Worm (Caenorhabditis elegans): ENCODE measurements around the gene clp-6.

Gene clp-6

ce11 chrIV:1389021-1389420 lies 45.8 kb downstream of the clp-6 start:
- TF ChIP-seq C38D4.7 (GFP tag; optimal IDR thresholded peaks at IDR 0.05) (no peak), pha-4 (tag; optimal IDR thresholded peaks at IDR 0.05) (no peak), hlh-15 (tag; optimal IDR thresholded peaks at IDR 0.05) (no peak), nhr-11 (tag; optimal IDR thresholded peaks at IDR 0.05) (no peak), ama-1 (optimal IDR thresholded peaks at IDR 0.05) (no peak), ceh-2 (tag; optimal IDR thresholded peaks at IDR 0.05) (no peak), madf-2 (tag; optimal IDR thresholded peaks at IDR 0.05) (no peak), ref-2 (tag; optimal IDR thresholded peaks at IDR 0.05) (no peak), F13H6.1 (tag; optimal IDR thresholded peaks at IDR 0.05) (no peak), fax-1 (tag; optimal IDR thresholded peaks at IDR 0.05) (no peak), dmd-4 (tag; optimal IDR thresholded peaks at IDR 0.05; ENCODE audit: borderline replicate concordance) (no peak), ceh-14 (tag; optimal IDR thresholded peaks at IDR 0.05) (no peak), K09A11.1 (tag; optimal IDR thresholded peaks at IDR 0.05; ENCODE audit: insufficient read depth) (no peak), syd-9 (tag; optimal IDR thresholded peaks at IDR 0.05) (no peak)

ce11 chrIV:1388079-1388478 lies 46.8 kb downstream of the clp-6 start:
- peak; percentile 9 for TF ChIP-seq K09A11.1 (tag; optimal IDR thresholded peaks at IDR 0.05; ENCODE audit: insufficient read depth)
- TF ChIP-seq unc-86 (tag; optimal IDR thresholded peaks at IDR 0.05): peak; percentile 28
- TF ChIP-seq zip-5 (tag; optimal IDR thresholded peaks at IDR 0.05): peak; percentile 10
- TF ChIP-seq sdc-2 (tag; optimal IDR thresholded peaks at IDR 0.05): peak; percentile 59
- peak; percentile 54 for TF ChIP-seq ceh-48 (tag; optimal IDR thresholded peaks at IDR 0.05)
- peak; percentile 1 for TF ChIP-seq unc-42 (tag; optimal IDR thresholded peaks at IDR 0.05)
- peak; percentile 36 for TF ChIP-seq fkh-10 (GFP tag; optimal IDR thresholded peaks at IDR 0.05)
- TF ChIP-seq ceh-31 (tag; optimal IDR thresholded peaks at IDR 0.05): peak; percentile 43
- peak; percentile 60 for TF ChIP-seq ceh-19 (GFP tag; optimal IDR thresholded peaks at IDR 0.05)
- TF ChIP-seq Y22D7AL.16 (tag; optimal IDR thresholded peaks at IDR 0.05): peak; percentile 59
- peak; percentile 65 for TF ChIP-seq lin-11 (tag; optimal IDR thresholded peaks at IDR 0.05)
- TF ChIP-seq unc-3 (GFP tag; conservative IDR thresholded peaks at IDR 0.05): 0 out of 2 replicates have a peak, but pooled peaks have one; percentile 49
- TF ChIP-seq unc-3 (tag; optimal IDR thresholded peaks at IDR 0.05): peak; percentile 49
- peak; percentile 80 for TF ChIP-seq hlh-6 (tag; optimal IDR thresholded peaks at IDR 0.05)
- TF ChIP-seq K02D7.2 (tag; optimal IDR thresholded peaks at IDR 0.05): peak; percentile 43
- peak; percentile 81 for TF ChIP-seq fkh-6 (tag; optimal IDR thresholded peaks at IDR 0.05)
- TF ChIP-seq sox-4 (tag; optimal IDR thresholded peaks at IDR 0.05): peak; percentile 61
- TF ChIP-seq ztf-16 (tag; optimal IDR thresholded peaks at IDR 0.05): peak; percentile 33
- peak; percentile 64 for TF ChIP-seq ref-2 (tag; optimal IDR thresholded peaks at IDR 0.05)
- TF ChIP-seq C38D4.7 (GFP tag; optimal IDR thresholded peaks at IDR 0.05): peak; percentile 58
- no peak for TF ChIP-seq nhr-11 (tag; optimal IDR thresholded peaks at IDR 0.05)
- TF ChIP-seq npax-4 (tag; optimal IDR thresholded peaks at IDR 0.05): peak; percentile 53
- TF ChIP-seq ceh-9 (tag; optimal IDR thresholded peaks at IDR 0.05): peak; percentile 2
- peak; percentile 73 for TF ChIP-seq nhr-232 (tag; optimal IDR thresholded peaks at IDR 0.05)
- no peak for TF ChIP-seq pax-1 (tag; optimal IDR thresholded peaks at IDR 0.05)
- TF ChIP-seq ttx-3 (tag; optimal IDR thresholded peaks at IDR 0.05): peak; percentile 63
- TF ChIP-seq pat-9 (tag; optimal IDR thresholded peaks at IDR 0.05): no peak
- no peak for TF ChIP-seq pha-4 (tag; optimal IDR thresholded peaks at IDR 0.05)
- TF ChIP-seq ceh-18 (tag; optimal IDR thresholded peaks at IDR 0.05): peak; percentile 38
- no peak for TF ChIP-seq lim-6 (tag; optimal IDR thresholded peaks at IDR 0.05)
- peak; percentile 72 for TF ChIP-seq ceh-6 (GFP tag; optimal IDR thresholded peaks at IDR 0.05)
- no peak for TF ChIP-seq ceh-30 (tag; optimal IDR thresholded peaks at IDR 0.05)
- peak; percentile 69 for TF ChIP-seq madf-2 (tag; optimal IDR thresholded peaks at IDR 0.05)
- TF ChIP-seq unc-55 (GFP tag; optimal IDR thresholded peaks at IDR 0.05): no peak
- no peak for TF ChIP-seq odd-2 (tag; optimal IDR thresholded peaks at IDR 0.05)
- TF ChIP-seq syd-9 (tag; optimal IDR thresholded peaks at IDR 0.05): peak; percentile 28
- TF ChIP-seq sox-2 (GFP tag; IDR thresholded peaks at IDR 0.05): peak; percentile 43; the same call in 1 of the 2 replicates
- no peak for TF ChIP-seq dve-1 (tag; optimal IDR thresholded peaks at IDR 0.05)
- no peak for TF ChIP-seq elt-4 (tag; optimal IDR thresholded peaks at IDR 0.05)
- no peak for TF ChIP-seq pros-1 (tag; optimal IDR thresholded peaks at IDR 0.05)
- peak; percentile 59 for TF ChIP-seq T23F11.4 (GFP tag; optimal IDR thresholded peaks at IDR 0.05)
- TF ChIP-seq ceh-14 (tag; optimal IDR thresholded peaks at IDR 0.05): peak; percentile 39
- TF ChIP-seq ama-1 (optimal IDR thresholded peaks at IDR 0.05): no peak
- TF ChIP-seq C08G9.2 (tag; optimal IDR thresholded peaks at IDR 0.05): peak; percentile 68
- TF ChIP-seq hlh-8 (tag; optimal IDR thresholded peaks at IDR 0.05): peak; percentile 12
- peak; percentile 54 for TF ChIP-seq ceh-34 (tag; optimal IDR thresholded peaks at IDR 0.05)
